Worm (Caenorhabditis elegans) whole organism, L1 larva: ENCODE measurements around the gene srab-12.

Experiments
- C34B4.2 ChIP-seq: sonication (generic microtip); optimal IDR thresholded peaks from 2 replicates; lab custom pipeline; 2017; ENCODE audit warnings: mild to moderate bottlenecking, missing genetic modification characterization, missing compliant biosample characterization
- aha-1 ChIP-seq: fragments of 150-350 bp; optimal IDR thresholded peaks from 2 replicates; lab custom pipeline; 2014; ENCODE audit warnings: missing biosample characterization, missing genetic modification characterization
- ama-1 ChIP-seq: fragments of 150-350 bp; optimal IDR thresholded peaks from 2 replicates; lab custom pipeline; 2014
- ceh-90 ChIP-seq: sonication (generic microtip); optimal IDR thresholded peaks from 2 replicates; lab custom pipeline; 2016; ENCODE audit warnings: missing genetic modification characterization, missing compliant biosample characterization
- dpl-1 ChIP-seq, 3 experiments: fragments of 150-350 bp in 2 of 3; sonication (generic microtip) in 1 of 3; optimal IDR thresholded peaks; 2 replicates each; lab custom pipeline; 2014 to 2017; ENCODE audit warnings: missing biosample characterization in 3 of 3, missing genetic modification characterization in 3 of 3, missing genetic modification reagents in 3 of 3
- efl-1 ChIP-seq, 4 experiments: fragments of 150-350 bp; optimal IDR thresholded peaks in 3 of 4; peaks in 1 of 4; 1 replicate in 1 of 4; 2 replicates in 3 of 4; lab custom pipeline; 2014; ENCODE audit warnings: missing biosample characterization in 2 of 4, missing genetic modification characterization in 2 of 4, missing genetic modification reagents in 2 of 4
- lsy-2 ChIP-seq, 2 experiments: fragments of 150-350 bp; optimal IDR thresholded peaks; 2 replicates each; lab custom pipeline; 2014; ENCODE audit warnings: missing biosample characterization in 2 of 2, missing genetic modification characterization in 2 of 2
- nhr-12 ChIP-seq: sonication (generic microtip); optimal IDR thresholded peaks from 2 replicates; lab custom pipeline; 2017; ENCODE audit warnings: missing biosample characterization, missing genetic modification characterization
- nhr-47 ChIP-seq: sonication (generic microtip); optimal IDR thresholded peaks from 2 replicates; lab custom pipeline; 2016; ENCODE audit warnings: mild to moderate bottlenecking, missing genetic modification characterization, moderate library complexity, missing compliant biosample characterization
- nhr-77 ChIP-seq: fragments of 150-350 bp; optimal IDR thresholded peaks from 2 replicates; lab custom pipeline; 2014; ENCODE audit warnings: missing biosample characterization, missing genetic modification characterization
- skn-1 ChIP-seq: fragments of 150-350 bp; optimal IDR thresholded peaks from 2 replicates; lab custom pipeline; 2014; ENCODE audit warnings: missing biosample characterization, missing genetic modification characterization
- sox-4 ChIP-seq: sonication (generic microtip); optimal IDR thresholded peaks from 2 replicates; lab custom pipeline; 2016; ENCODE audit warnings: missing genetic modification characterization, missing compliant biosample characterization
- zag-1 ChIP-seq: fragments of 150-350 bp; optimal IDR thresholded peaks from 2 replicates; lab custom pipeline; 2014; ENCODE audit warnings: missing biosample characterization, missing genetic modification characterization

DNA sequence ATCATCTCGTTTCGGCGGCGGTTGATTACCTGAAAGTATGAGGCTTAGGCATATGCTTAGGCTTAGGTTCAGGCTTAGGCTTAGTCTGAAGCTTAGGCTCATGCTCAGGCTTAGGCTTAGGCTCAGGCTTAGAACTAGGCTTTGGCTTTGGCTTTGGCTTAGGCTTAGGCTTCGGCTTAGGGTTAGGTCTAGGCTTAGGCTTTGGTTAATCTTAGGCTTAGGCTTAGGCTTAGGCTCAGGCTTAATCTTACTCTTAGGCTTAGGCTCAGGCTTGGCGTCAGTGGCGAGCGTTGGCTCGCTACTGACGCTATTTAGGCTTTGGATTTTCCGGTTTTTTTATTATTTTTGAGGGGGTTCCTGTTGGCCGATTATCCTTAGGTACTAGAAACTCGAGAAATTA, 39.6 kb downstream of the srab-12 start:
- no peak for TF ChIP-seq C34B4.2 (tag; lab: Kevin White, UChicago)
- no peak for TF ChIP-seq nhr-47 (tag; lab: Kevin White, UChicago)
- no peak for TF ChIP-seq zag-1 (tag; lab: Kevin White, UChicago)
- TF ChIP-seq dpl-1 (GFP tag; optimal IDR thresholded peaks at IDR 0.05; lab: Kevin White, UChicago), result no peak
- TF ChIP-seq skn-1 (tag; lab: Kevin White, UChicago), result no peak
- no peak for TF ChIP-seq aha-1 (tag; lab: Kevin White, UChicago)
- no peak for TF ChIP-seq nhr-77 (tag; lab: Kevin White, UChicago)
- TF ChIP-seq ceh-90 (tag; lab: Kevin White, UChicago), result no peak
- no peak for TF ChIP-seq lsy-2 (tag; optimal IDR thresholded peaks at IDR 0.05; lab: Kevin White, UChicago)
- TF ChIP-seq efl-1 (optimal IDR thresholded peaks at IDR 0.05; lab: Kevin White, UChicago), result no peak
- no peak for TF ChIP-seq efl-1 (GFP tag; optimal IDR thresholded peaks at IDR 0.05 in 1 of 2; lab: Kevin White, UChicago)
- TF ChIP-seq ama-1 (lab: Kevin White, UChicago), result no peak
- no peak for TF ChIP-seq nhr-12
- no peak for TF ChIP-seq sox-4
